Worm (Caenorhabditis elegans): ENCODE measurements around the gene E04F6.8.

Gene E04F6.8

DNA sequence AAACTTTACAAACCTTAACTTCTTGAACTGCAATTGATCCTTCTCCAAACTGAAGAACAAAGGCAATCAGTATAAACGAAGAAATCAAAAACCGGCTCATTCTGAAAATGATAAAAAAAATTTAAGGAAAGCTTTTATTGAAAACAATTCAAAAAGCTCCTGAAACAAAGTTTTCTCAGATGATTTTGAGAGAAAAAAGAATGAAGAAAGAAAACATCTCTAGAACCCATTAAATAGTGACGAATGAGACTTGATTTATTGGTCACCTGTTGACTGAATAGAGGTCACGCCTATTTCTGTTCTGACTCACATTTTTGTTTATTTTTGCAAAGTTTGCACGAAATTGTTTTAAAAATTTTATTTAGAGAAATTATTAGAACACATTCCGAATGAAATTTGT is at the start of gene E04F6.8:
Gene E04F6.8 (minus strand): TSS at position 101 of the 400 bp plus-strand sequence.
- peak; percentile 14 for TF ChIP-seq rnt-1 (tag; optimal IDR thresholded peaks at IDR 0.05)
- no peak for TF ChIP-seq lin-13 (GFP tag; optimal IDR thresholded peaks at IDR 0.05)
- TF ChIP-seq lir-3 (tag; optimal IDR thresholded peaks at IDR 0.05; ENCODE audit: poor library complexity): peak; percentile 45
- no peak for TF ChIP-seq tbx-2 (tag; optimal IDR thresholded peaks at IDR 0.05)
- no peak for TF ChIP-seq dpl-1 (GFP tag; optimal IDR thresholded peaks at IDR 0.05)
- no peak for TF ChIP-seq grh-1 (GFP tag; IDR thresholded peaks at IDR 0.05)
- no peak for TF ChIP-seq egl-13 (tag; optimal IDR thresholded peaks at IDR 0.05)
- TF ChIP-seq nhr-28 (tag; optimal IDR thresholded peaks at IDR 0.05): no peak
- no peak for TF ChIP-seq nhr-47 (tag; optimal IDR thresholded peaks at IDR 0.05)
- TF ChIP-seq xbp-1 (tag; optimal IDR thresholded peaks at IDR 0.05): no peak
- peak; percentile 45 for TF ChIP-seq lin-14 (GFP tag; optimal IDR thresholded peaks at IDR 0.05)

ce11 chrII:7255614-7256162 is 44.5 kb upstream of the E04F6.8 start, which contains the start of gene F32A5.8:
F32A5.8 (plus strand) TSS chrII:7256112.
- TF ChIP-seq lin-35 (GFP tag; optimal IDR thresholded peaks at IDR 0.05) (peak in 1 of 2 experiments; percentile 30), unc-98 (GFP tag; IDR thresholded peaks at IDR 0.05) (no peak), pax-3 (tag; optimal IDR thresholded peaks at IDR 0.05) (no peak), fkh-8 (tag; optimal IDR thresholded peaks at IDR 0.05) (no peak), unc-86 (tag; optimal IDR thresholded peaks at IDR 0.05) (no peak), lin-14 (GFP tag; optimal IDR thresholded peaks at IDR 0.05) (no peak), isw-1 (GFP tag; IDR thresholded peaks at IDR 0.05) (no peak), zip-4 (GFP tag; optimal IDR thresholded peaks at IDR 0.05) (no peak), lin-39 (tag; optimal IDR thresholded peaks at IDR 0.05) (no peak), pag-3 (tag; optimal IDR thresholded peaks at IDR 0.05; ENCODE audit: borderline replicate concordance, insufficient read depth) (no peak), efl-1 (optimal IDR thresholded peaks at IDR 0.05) (no peak), efl-1 (GFP tag; optimal IDR thresholded peaks at IDR 0.05 in 1 of 2) (no peak), nhr-20 (tag; optimal IDR thresholded peaks at IDR 0.05) (peak; percentile 18), nhr-85 (tag) (peak; percentile 21), xbp-1 (tag; optimal IDR thresholded peaks at IDR 0.05) (no peak), ceh-63 (GFP tag; optimal IDR thresholded peaks at IDR 0.05) (no peak), unc-30 (tag; optimal IDR thresholded peaks at IDR 0.05) (no peak), lin-15B (tag; optimal IDR thresholded peaks at IDR 0.05) (no peak), ceh-82 (tag; optimal IDR thresholded peaks at IDR 0.05) (no peak), F16B12.6 (tag; optimal IDR thresholded peaks at IDR 0.05) (no peak), sox-4 (tag; optimal IDR thresholded peaks at IDR 0.05) (no peak), skn-1 (tag; optimal IDR thresholded peaks at IDR 0.05) (no peak), mef-2 (tag; optimal IDR thresholded peaks at IDR 0.05) (no peak), sup-37 (GFP tag; optimal IDR thresholded peaks at IDR 0.05) (no peak), aha-1 (tag; optimal IDR thresholded peaks at IDR 0.05) (no peak), fos-1 (tag; optimal IDR thresholded peaks at IDR 0.05) (no peak), nhr-47 (tag; optimal IDR thresholded peaks at IDR 0.05) (no peak), snu-23 (GFP tag; optimal IDR thresholded peaks at IDR 0.05) (no peak), fkh-4 (tag; optimal IDR thresholded peaks at IDR 0.05; ENCODE audit: borderline replicate concordance) (no peak), lir-3 (tag; optimal IDR thresholded peaks at IDR 0.05; ENCODE audit: poor library complexity) (peak; percentile 14), ces-1 (GFP tag; optimal IDR thresholded peaks at IDR 0.05) (no peak), zag-1 (tag; optimal IDR thresholded peaks at IDR 0.05) (no peak), C16A3.4 (tag; optimal IDR thresholded peaks at IDR 0.05) (no peak), pqm-1 (tag; optimal IDR thresholded peaks at IDR 0.05) (no peak), nhr-90 (tag; optimal IDR thresholded peaks at IDR 0.05; ENCODE audit: poor library complexity) (peak; percentile 1), ceh-8 (GFP tag; optimal IDR thresholded peaks at IDR 0.05) (no peak), ceh-90 (tag; optimal IDR thresholded peaks at IDR 0.05) (no peak), hlh-4 (tag; optimal IDR thresholded peaks at IDR 0.05) (no peak), blmp-1 (tag; optimal IDR thresholded peaks at IDR 0.05) (peak; percentile 3), lsy-2 (tag; optimal IDR thresholded peaks at IDR 0.05) (no peak), elt-2 (tag; optimal IDR thresholded peaks at IDR 0.05) (peak; percentile 58), ama-1 (optimal IDR thresholded peaks at IDR 0.05) (no peak), nhr-77 (tag; optimal IDR thresholded peaks at IDR 0.05) (peak; percentile 23), sptf-1 (tag; optimal IDR thresholded peaks at IDR 0.05) (no peak)
